Worm (Caenorhabditis elegans): Measurements from ENCODE around the gene K11D12.8.

ce11 chrV:5088311-5088710 lies 47.5 kb upstream of the K11D12.8 start:
- no peak for TF ChIP-seq hlh-6 (tag; optimal IDR thresholded peaks at IDR 0.05)
- no peak for TF ChIP-seq nfya-1 (tag; optimal IDR thresholded peaks at IDR 0.05)
